Worm (Caenorhabditis elegans) whole organism, young adult: ENCODE measurements around the gene B0244.17.

Experiments used
- F52B5.7 ChIP-seq: sonication (generic microtip); optimal IDR thresholded peaks from 2 replicates; lab custom pipeline; 2016; ENCODE audit warnings: mild to moderate bottlenecking, missing genetic modification characterization, missing compliant biosample characterization
- ama-1 ChIP-seq, 3 experiments: fragments of 150-350 bp in 1 of 3; sonication (generic microtip) in 2 of 3; optimal IDR thresholded peaks; 2 replicates each; lab custom pipeline; 2014 to 2018; ENCODE audit warnings: missing biosample characterization in 2 of 3, missing genetic modification characterization in 2 of 3, missing genetic modification reagents in 2 of 3
- ceh-40 ChIP-seq: fragments of 200-800 bp; sonication (Bioruptor generic); IDR thresholded peaks from 2 replicates; pipeline ENCODE4 v1.3.6; 2022; ENCODE audit warnings: missing genetic modification characterization, missing compliant biosample characterization
- him-1 ChIP-seq: sonication (generic microtip); optimal IDR thresholded peaks from 2 replicates; lab custom pipeline; 2016; ENCODE audit warnings: missing genotype, missing genetic modification reagents, missing genetic modification characterization, missing compliant biosample characterization
- hmg-20 ChIP-seq: fragments of 200-800 bp; sonication (Bioruptor generic); IDR thresholded peaks from 2 replicates; pipeline ENCODE4 v1.3.6; 2022; ENCODE audit warnings: missing genetic modification reagents, missing genetic modification characterization, missing compliant biosample characterization
- lin-26 ChIP-seq: fragments of 200-800 bp; sonication (Bioruptor generic); IDR thresholded peaks from 2 replicates; pipeline ENCODE4 v1.3.6; 2022; ENCODE audit warnings: missing genetic modification reagents, missing genetic modification characterization, missing compliant biosample characterization
- lsl-1 ChIP-seq: fragments of 200-800 bp; sonication (Bioruptor generic); optimal IDR thresholded peaks from 2 replicates; lab custom pipeline; 2018; ENCODE audit warnings: mild to moderate bottlenecking, missing genetic modification characterization, moderate library complexity, missing compliant biosample characterization
- lsy-27 ChIP-seq: sonication (generic microtip); optimal IDR thresholded peaks from 2 replicates; lab custom pipeline; 2017; ENCODE audit warnings: missing genetic modification characterization, mild to moderate bottlenecking, missing compliant biosample characterization, antibody characterized with exemption, missing genotype, borderline replicate concordance; ENCODE audit not compliant: insufficient read depth
- unc-62 ChIP-seq: fragments of 150-350 bp; optimal IDR thresholded peaks from 2 replicates; lab custom pipeline; 2014; ENCODE audit warnings: missing biosample characterization, missing genetic modification reagents, missing genetic modification characterization

- TF ChIP-seq unc-62 (GFP tag; lab: Kevin White, UChicago) (no peak), ceh-40 (GFP tag; lab: Robert Waterston, UW) (no peak), hmg-20 (GFP tag; lab: Robert Waterston, UW) (no peak), lsy-27 (no peak), him-1 (tag; lab: Kevin White, UChicago) (no peak), F52B5.7 (no peak), lin-26 (GFP tag; lab: Robert Waterston, UW) (no peak), lsl-1 (GFP tag; lab: Kevin White, UChicago) (no peak), ama-1 (optimal IDR thresholded peaks at IDR 0.05; lab: Kevin White, UChicago) (no peak), ama-1 (GFP tag; optimal IDR thresholded peaks at IDR 0.05; lab: Kevin White, UChicago) (no peak)
These were observed 1.3 kb downstream of the B0244.17 start for ce11 chrIII:5734328-5734727.
